Fruit fly (Drosophila melanogaster) whole organism, prepupa: ENCODE results near the gene Prosbeta3.
A peak's percentile ranks its signal among the peaks of the same experiment; 100 is the strongest.

Experiments
- Blimp-1 ChIP-seq: fragments of 200-800 bp; sonication (Bioruptor generic); optimal IDR thresholded peaks from 3 replicates; lab custom pipeline; 2017; ENCODE audit warnings: missing biosample characterization, missing genetic modification characterization, mild to moderate bottlenecking, moderate library complexity, missing genetic modification reagents
- CG10669 ChIP-seq: fragments of 200-800 bp; sonication (Bioruptor generic); optimal IDR thresholded peaks from 3 replicates; lab custom pipeline; 2018; ENCODE audit warnings: missing biosample characterization, mild to moderate bottlenecking, missing genetic modification characterization, moderate library complexity
- CG11294 ChIP-seq: fragments of 200-800 bp; sonication (Bioruptor generic); IDR thresholded peaks from 2 replicates; pipeline ENCODE4 v1.3.6; 2022; ENCODE audit warnings: missing biosample characterization, missing genetic modification characterization
- CG11902 ChIP-seq: fragments of 200-800 bp; sonication (Bioruptor generic); optimal IDR thresholded peaks from 3 replicates; lab custom pipeline; 2016; ENCODE audit warnings: missing biosample characterization, missing genetic modification characterization
- CG15336 ChIP-seq: fragments of 200-800 bp; sonication (Bioruptor generic); IDR thresholded peaks from 2 replicates; pipeline ENCODE4 v1.3.6; 2022; ENCODE audit warnings: missing biosample characterization, missing genetic modification characterization
- CG1621 ChIP-seq: fragments of 200-800 bp; sonication (Bioruptor generic); optimal IDR thresholded peaks from 3 replicates; lab custom pipeline; 2018; ENCODE audit warnings: missing biosample characterization, mild to moderate bottlenecking, missing genetic modification characterization
- CG16779 ChIP-seq: fragments of 200-800 bp; sonication (Bioruptor generic); optimal IDR thresholded peaks from 3 replicates; lab custom pipeline; 2017; ENCODE audit warnings: missing biosample characterization, mild to moderate bottlenecking, missing genetic modification characterization
- CG3032 ChIP-seq: fragments of 200-800 bp; optimal IDR thresholded peaks from 2 replicates; lab custom pipeline; 2019; ENCODE audit warnings: missing biosample characterization, mild to moderate bottlenecking, missing genetic modification characterization, moderate library complexity
- CG31627 ChIP-seq: fragments of 200-800 bp; sonication (Bioruptor generic); optimal IDR thresholded peaks from 3 replicates; lab custom pipeline; 2016; ENCODE audit warnings: missing biosample characterization, missing genetic modification characterization
- CG34406 ChIP-seq: fragments of 200-800 bp; sonication (Bioruptor generic); optimal IDR thresholded peaks from 3 replicates; lab custom pipeline; 2016; ENCODE audit warnings: missing biosample characterization, missing genetic modification characterization
- CG3919 ChIP-seq: fragments of 200-800 bp; sonication (Bioruptor generic); optimal IDR thresholded peaks from 3 replicates; lab custom pipeline; 2016; ENCODE audit warnings: missing biosample characterization, missing genetic modification characterization
- CG4318 ChIP-seq: fragments of 200-800 bp; sonication (Bioruptor generic); optimal IDR thresholded peaks from 3 replicates; lab custom pipeline; 2017; ENCODE audit warnings: missing biosample characterization, mild to moderate bottlenecking, missing genetic modification characterization
- CG6276 ChIP-seq: fragments of 200-800 bp; sonication (Bioruptor generic); optimal IDR thresholded peaks from 2 replicates; lab custom pipeline; 2017; ENCODE audit warnings: missing biosample characterization, mild to moderate bottlenecking, missing genetic modification characterization
- CG6792 ChIP-seq: fragments of 200-800 bp; sonication (Bioruptor generic); optimal IDR thresholded peaks from 3 replicates; lab custom pipeline; 2016; ENCODE audit warnings: missing biosample characterization, missing genetic modification characterization
- CG6854 ChIP-seq: fragments of 200-800 bp; sonication (Bioruptor generic); optimal IDR thresholded peaks from 2 replicates; lab custom pipeline; 2017; ENCODE audit warnings: missing biosample characterization, mild to moderate bottlenecking, missing genetic modification characterization
- CG7368 ChIP-seq: fragments of 200-800 bp; sonication (Bioruptor generic); optimal IDR thresholded peaks from 3 replicates; lab custom pipeline; 2016; ENCODE audit warnings: missing biosample characterization, missing genetic modification characterization
- CG8119 ChIP-seq: fragments of 200-800 bp; sonication (Bioruptor generic); IDR thresholded peaks from 3 replicates; pipeline ENCODE4 v1.3.6; 2022; ENCODE audit warnings: missing biosample characterization, missing genetic modification characterization
- CG8319 ChIP-seq: fragments of 200-800 bp; sonication (Bioruptor generic); optimal IDR thresholded peaks from 3 replicates; lab custom pipeline; 2016; ENCODE audit warnings: missing biosample characterization, missing genetic modification characterization
- CG8632 ChIP-seq: fragments of 200-800 bp; sonication (Bioruptor generic); optimal IDR thresholded peaks from 3 replicates; lab custom pipeline; 2016; ENCODE audit warnings: missing biosample characterization, missing genetic modification characterization
- Eip75B ChIP-seq: fragments of 200-800 bp; sonication (Bioruptor generic); optimal IDR thresholded peaks from 3 replicates; lab custom pipeline; 2016; ENCODE audit warnings: missing biosample characterization, missing genetic modification characterization
- Eip78C ChIP-seq: fragments of 200-800 bp; sonication (Bioruptor generic); peaks from one replicate; lab custom pipeline; 2016; ENCODE audit warnings: missing biosample characterization, missing genetic modification characterization
- Ets21C ChIP-seq: fragments of 200-800 bp; sonication (Bioruptor generic); optimal IDR thresholded peaks from 3 replicates; lab custom pipeline; 2016; ENCODE audit warnings: missing biosample characterization, missing genetic modification characterization
- Ets96B ChIP-seq: fragments of 200-800 bp; optimal IDR thresholded peaks from 2 replicates; lab custom pipeline; 2019; ENCODE audit warnings: missing biosample characterization, mild to moderate bottlenecking, missing genetic modification characterization, moderate library complexity
- Gug ChIP-seq: fragments of 200-800 bp; sonication (Bioruptor generic); IDR thresholded peaks from 2 replicates; pipeline ENCODE4 v1.3.6; 2022; ENCODE audit warnings: missing biosample characterization, missing genetic modification characterization
- Hr38 ChIP-seq: sonication (Bioruptor generic); optimal IDR thresholded peaks from 2 replicates; lab custom pipeline; 2016; ENCODE audit warnings: missing biosample characterization, missing genetic modification characterization
- Hr4 ChIP-seq: fragments of 200-800 bp; sonication (Bioruptor generic); optimal IDR thresholded peaks from 3 replicates; lab custom pipeline; 2016; ENCODE audit warnings: missing biosample characterization, missing genetic modification characterization
- Lpt ChIP-seq: fragments of 200-800 bp; sonication (Bioruptor generic); optimal IDR thresholded peaks from 3 replicates; lab custom pipeline; 2016; ENCODE audit warnings: missing biosample characterization, missing genetic modification characterization
- Met ChIP-seq: fragments of 200-800 bp; sonication (Bioruptor generic); optimal IDR thresholded peaks from 3 replicates; lab custom pipeline; 2016; ENCODE audit warnings: missing biosample characterization, missing genetic modification characterization
- Sox102F ChIP-seq: fragments of 200-800 bp; sonication (Bioruptor generic); optimal IDR thresholded peaks from 2 replicates; lab custom pipeline; 2016; ENCODE audit warnings: missing biosample characterization, mild to moderate bottlenecking, missing genetic modification characterization
- Sox14 ChIP-seq: fragments of 200-800 bp; sonication (Bioruptor generic); optimal IDR thresholded peaks from 3 replicates; lab custom pipeline; 2016; ENCODE audit warnings: missing biosample characterization, missing genetic modification characterization
- achi ChIP-seq: fragments of 200-800 bp; sonication (Bioruptor generic); optimal IDR thresholded peaks from 3 replicates; lab custom pipeline; 2016; ENCODE audit warnings: missing biosample characterization, missing genetic modification characterization
- acj6 ChIP-seq: fragments of 200-800 bp; sonication (Bioruptor generic); optimal IDR thresholded peaks from 3 replicates; lab custom pipeline; 2016; ENCODE audit warnings: missing biosample characterization, missing genetic modification characterization
- cyc ChIP-seq: fragments of 200-800 bp; sonication (Bioruptor generic); optimal IDR thresholded peaks from 3 replicates; lab custom pipeline; 2016; ENCODE audit warnings: missing biosample characterization, missing genetic modification characterization
- dsx ChIP-seq: fragments of 200-800 bp; optimal IDR thresholded peaks from 3 replicates; lab custom pipeline; 2019; ENCODE audit warnings: missing biosample characterization, mild to moderate bottlenecking, missing genetic modification characterization, moderate library complexity; ENCODE audit not compliant: poor library complexity, severe bottlenecking
- fd59A ChIP-seq: fragments of 200-800 bp; sonication (Bioruptor generic); optimal IDR thresholded peaks from 2 replicates; lab custom pipeline; 2017; ENCODE audit warnings: missing biosample characterization, mild to moderate bottlenecking, missing genetic modification characterization, missing genetic modification reagents
- fd85E ChIP-seq: fragments of 200-800 bp; sonication (Bioruptor generic); optimal IDR thresholded peaks from 3 replicates; lab custom pipeline; 2016; ENCODE audit warnings: missing biosample characterization, missing genetic modification characterization
- fkh ChIP-seq: fragments of 200-800 bp; sonication (Bioruptor generic); optimal IDR thresholded peaks from 3 replicates; lab custom pipeline; 2017; ENCODE audit warnings: missing biosample characterization, mild to moderate bottlenecking, missing genetic modification characterization, moderate library complexity
- lz ChIP-seq: fragments of 200-800 bp; sonication (Bioruptor generic); optimal IDR thresholded peaks from 3 replicates; lab custom pipeline; 2016; ENCODE audit warnings: missing biosample characterization, missing genetic modification characterization
- net ChIP-seq: fragments of 200-800 bp; sonication (Bioruptor generic); optimal IDR thresholded peaks from 3 replicates; lab custom pipeline; 2016; ENCODE audit warnings: missing biosample characterization, missing genetic modification characterization
- pdm3 ChIP-seq: fragments of 200-800 bp; sonication (Bioruptor generic); optimal IDR thresholded peaks from 3 replicates; lab custom pipeline; 2016; ENCODE audit warnings: missing biosample characterization, missing genetic modification characterization
- spab ChIP-seq: fragments of 200-800 bp; sonication (Bioruptor generic); optimal IDR thresholded peaks from 2 replicates; lab custom pipeline; 2017; ENCODE audit warnings: missing biosample characterization, mild to moderate bottlenecking, missing genetic modification characterization, missing genetic modification reagents
- svp ChIP-seq: fragments of 200-800 bp; sonication (Bioruptor generic); peaks from one replicate; lab custom pipeline; 2016; ENCODE audit warnings: missing biosample characterization, missing genetic modification characterization
- topi ChIP-seq: fragments of 200-800 bp; sonication (Bioruptor generic); optimal IDR thresholded peaks from 3 replicates; lab custom pipeline; 2016; ENCODE audit warnings: missing biosample characterization, missing genetic modification characterization
- vri ChIP-seq: fragments of 200-800 bp; sonication (Bioruptor generic); optimal IDR thresholded peaks from 3 replicates; lab custom pipeline; 2016; ENCODE audit warnings: missing biosample characterization, mild to moderate bottlenecking, missing genetic modification characterization

Prosbeta3 gene

dm6 chr3R:9031797-9032418 lies 25.9 kb upstream of the Prosbeta3 start (continued):
- TF ChIP-seq fd59A (GFP tag; lab: Kevin White, UChicago), result peak; percentile 98
- TF ChIP-seq net, result peak; percentile 99
- TF ChIP-seq Blimp-1 (GFP tag; lab: Kevin White, UChicago), result peak; percentile 78
- TF ChIP-seq CG3032, result peak; percentile 98
- TF ChIP-seq lz (GFP tag; lab: Kevin White, UChicago), result peak; percentile 97
- TF ChIP-seq Eip78C, result peak; percentile 100
- TF ChIP-seq Hr38 (GFP tag; lab: Kevin White, UChicago), result peak; percentile 93
- TF ChIP-seq CG10669 (GFP tag; lab: Kevin White, UChicago), result peak; percentile 99
- peak; percentile 97 for TF ChIP-seq CG6854 (GFP tag; lab: Kevin White, UChicago)
- TF ChIP-seq Lpt (GFP tag; lab: Kevin White, UChicago), result peak; percentile 99
- TF ChIP-seq Gug (GFP tag; lab: Robert Waterston, UW), result peak; percentile 98
- peak; percentile 98 for TF ChIP-seq CG7368 (GFP tag; lab: Kevin White, UChicago)
- TF ChIP-seq dsx (GFP tag; lab: Kevin White, UChicago), result peak; percentile 97
- peak; percentile 98 for TF ChIP-seq CG4318 (GFP tag; lab: Kevin White, UChicago)
- TF ChIP-seq CG8119 (GFP tag; lab: Robert Waterston, UW), result peak; percentile 100
- TF ChIP-seq pdm3 (GFP tag; lab: Kevin White, UChicago), result peak; percentile 99
- TF ChIP-seq Hr4, result peak; percentile 99
- peak; percentile 99 for TF ChIP-seq Eip75B (GFP tag; lab: Kevin White, UChicago)
- TF ChIP-seq Met (GFP tag; lab: Kevin White, UChicago), result peak; percentile 98
- peak; percentile 97 for TF ChIP-seq CG11294 (GFP tag; lab: Robert Waterston, UW)
- peak; percentile 98 for TF ChIP-seq cyc (GFP tag; lab: Kevin White, UChicago)
- peak; percentile 98 for TF ChIP-seq acj6 (GFP tag; lab: Kevin White, UChicago)
- peak; percentile 97 for TF ChIP-seq CG34406 (GFP tag; lab: Kevin White, UChicago)
- TF ChIP-seq fd85E (GFP tag; lab: Kevin White, UChicago), result peak; percentile 95
- TF ChIP-seq fkh (GFP tag; lab: Kevin White, UChicago), result no peak
- peak; percentile 94 for TF ChIP-seq Ets21C
- peak; percentile 99 for TF ChIP-seq CG3919 (GFP tag; lab: Kevin White, UChicago)
- TF ChIP-seq Ets96B (tag; lab: Kevin White, UChicago), result peak; percentile 99
- TF ChIP-seq achi (GFP tag; lab: Kevin White, UChicago), result peak; percentile 98
- TF ChIP-seq CG1621 (tag; lab: Kevin White, UChicago), result peak; percentile 98
- TF ChIP-seq spab, result peak; percentile 99
- TF ChIP-seq vri (GFP tag; lab: Kevin White, UChicago), result peak; percentile 97
- TF ChIP-seq Sox14 (GFP tag; lab: Kevin White, UChicago), result peak; percentile 99
- peak; percentile 99 for TF ChIP-seq CG15336 (GFP tag; lab: Robert Waterston, UW)

dm6 chr3R:9030750-9031128 lies 24.7 kb upstream of the Prosbeta3 start:
- peak; percentile 17 for TF ChIP-seq Hr4
- TF ChIP-seq CG31627, result no peak

dm6 chr3R:9030006-9030749 lies 24.2 kb upstream of the Prosbeta3 start:
- TF ChIP-seq CG6792 (no peak), Sox102F (GFP tag; lab: Kevin White, UChicago) (no peak), CG8319 (GFP tag; lab: Kevin White, UChicago) (no peak), Eip75B (GFP tag; lab: Kevin White, UChicago) (no peak), Lpt (GFP tag; lab: Kevin White, UChicago) (no peak), fd85E (GFP tag; lab: Kevin White, UChicago) (no peak), CG6276 (GFP tag; lab: Kevin White, UChicago) (no peak), spab (no peak), svp (GFP tag; lab: Kevin White, UChicago) (no peak), topi (GFP tag; lab: Kevin White, UChicago) (no peak), CG16779 (tag; lab: Kevin White, UChicago) (no peak), Ets21C (no peak), CG34406 (GFP tag; lab: Kevin White, UChicago) (no peak), CG11294 (GFP tag; lab: Robert Waterston, UW) (no peak), CG11902 (GFP tag; lab: Kevin White, UChicago) (no peak), dsx (GFP tag; lab: Kevin White, UChicago) (no peak), acj6 (GFP tag; lab: Kevin White, UChicago) (no peak), CG3919 (GFP tag; lab: Kevin White, UChicago) (no peak), Ets96B (tag; lab: Kevin White, UChicago) (no peak), CG8632 (GFP tag; lab: Kevin White, UChicago) (no peak)
- TF ChIP-seq, all 60 proteins: peak for 0
